Worm (Caenorhabditis elegans) whole organism, young adult: ENCODE data around the gene K11H12.1.
A peak's percentile ranks its signal among the peaks of the same experiment; 100 is the strongest.

ENCODE experiments used
- B0261.1 ChIP-seq: sonication (generic microtip); optimal IDR thresholded peaks from 2 replicates; lab custom pipeline; 2016; ENCODE audit warnings: mild to moderate bottlenecking, missing genetic modification characterization, moderate library complexity, missing compliant biosample characterization
- C17E4.6 ChIP-seq: fragments of 200-800 bp; sonication (Bioruptor generic); IDR thresholded peaks from 2 replicates; pipeline ENCODE4 v1.3.6; 2022; ENCODE audit warnings: missing genetic modification reagents, missing genetic modification characterization, missing compliant biosample characterization
- F23B12.7 ChIP-seq: sonication (generic microtip); optimal IDR thresholded peaks from 2 replicates; lab custom pipeline; 2017; ENCODE audit warnings: missing genetic modification characterization, mild to moderate bottlenecking, missing compliant biosample characterization, antibody characterized with exemption, moderate library complexity; ENCODE audit not compliant: insufficient read depth
- F39B2.1 ChIP-seq: fragments of 200-800 bp; sonication (Bioruptor generic); IDR thresholded peaks from 2 replicates; pipeline ENCODE4 v1.3.6; 2022; ENCODE audit warnings: missing genetic modification reagents, missing genetic modification characterization, missing compliant biosample characterization
- F49E8.2 ChIP-seq: sonication (generic microtip); optimal IDR thresholded peaks from 3 replicates; lab custom pipeline; 2017; ENCODE audit warnings: missing genetic modification characterization, mild to moderate bottlenecking, missing compliant biosample characterization, antibody characterized with exemption, moderate library complexity; ENCODE audit not compliant: insufficient read depth
- F55B11.4 ChIP-seq: sonication (generic microtip); optimal IDR thresholded peaks from 2 replicates; lab custom pipeline; 2016; ENCODE audit warnings: missing compliant biosample characterization, missing genetic modification characterization, borderline replicate concordance; ENCODE audit not compliant: insufficient read depth
- F57A8.1 ChIP-seq: fragments of 200-800 bp; sonication (Bioruptor generic); optimal IDR thresholded peaks from 2 replicates; lab custom pipeline; 2018; ENCODE audit warnings: mild to moderate bottlenecking, missing genetic modification characterization, moderate library complexity, missing compliant biosample characterization
- K11D2.4 ChIP-seq: fragments of 200-800 bp; sonication (Bioruptor generic); IDR thresholded peaks from 2 replicates; pipeline ENCODE4 v1.3.6; 2022; ENCODE audit warnings: missing genetic modification reagents, missing genetic modification characterization, missing compliant biosample characterization
- K12H6.12 ChIP-seq: fragments of 200-800 bp; sonication (Bioruptor generic); optimal IDR thresholded peaks from 2 replicates; lab custom pipeline; 2018; ENCODE audit warnings: mild to moderate bottlenecking, missing genetic modification characterization, missing compliant biosample characterization
- T07F8.4 ChIP-seq: sonication (generic microtip); optimal IDR thresholded peaks from 2 replicates; lab custom pipeline; 2016; ENCODE audit warnings: mild to moderate bottlenecking, missing genetic modification characterization, moderate library complexity, missing compliant biosample characterization
- Y53G8AR.9 ChIP-seq: fragments of 200-800 bp; sonication (Bioruptor generic); conservative IDR thresholded peaks from 2 replicates; pipeline ENCODE4 v1.3.6; 2022; ENCODE audit warnings: missing genetic modification reagents, missing genetic modification characterization, missing compliant biosample characterization
- Y79H2A.3 ChIP-seq: fragments of 200-800 bp; sonication (Bioruptor generic); conservative IDR thresholded peaks from 2 replicates; pipeline ENCODE4 v1.3.6; 2022; ENCODE audit warnings: missing genetic modification reagents, missing genetic modification characterization, missing compliant biosample characterization
- attf-3 ChIP-seq: fragments of 200-800 bp; sonication (Bioruptor generic); conservative IDR thresholded peaks from 2 replicates; pipeline ENCODE4 v1.3.6; 2022; ENCODE audit warnings: missing genetic modification reagents, missing genetic modification characterization, missing compliant biosample characterization
- attf-6 ChIP-seq: fragments of 200-800 bp; sonication (Bioruptor generic); IDR thresholded peaks from 2 replicates; pipeline ENCODE4 v1.3.6; 2022; ENCODE audit warnings: missing genetic modification reagents, missing genetic modification characterization, missing compliant biosample characterization
- ceh-27 ChIP-seq: fragments of 200-800 bp; sonication (Bioruptor generic); optimal IDR thresholded peaks from 2 replicates; lab custom pipeline; 2018; ENCODE audit warnings: mild to moderate bottlenecking, missing genetic modification characterization, moderate library complexity, missing compliant biosample characterization
- ceh-58 ChIP-seq: fragments of 200-800 bp; sonication (Bioruptor generic); IDR thresholded peaks from 2 replicates; pipeline ENCODE4 v1.3.6; 2022; ENCODE audit warnings: missing genetic modification characterization, missing compliant biosample characterization
- ceh-79 ChIP-seq: sonication (generic microtip); optimal IDR thresholded peaks from 2 replicates; lab custom pipeline; 2017; ENCODE audit warnings: mild to moderate bottlenecking, missing genetic modification characterization, missing compliant biosample characterization
- ceh-91 ChIP-seq: fragments of 200-800 bp; sonication (Bioruptor generic); IDR thresholded peaks from 2 replicates; pipeline ENCODE4 v1.3.6; 2022; ENCODE audit warnings: missing genetic modification reagents, missing genetic modification characterization, missing compliant biosample characterization
- dpff-1 ChIP-seq: sonication (generic microtip); optimal IDR thresholded peaks from 2 replicates; lab custom pipeline; 2017; ENCODE audit warnings: mild to moderate bottlenecking, missing genetic modification characterization, missing compliant biosample characterization
- egrh-3 ChIP-seq: fragments of 200-800 bp; sonication (Bioruptor generic); IDR thresholded peaks from 2 replicates; pipeline ENCODE4 v1.3.6; 2022; ENCODE audit warnings: missing genetic modification reagents, missing genetic modification characterization, missing compliant biosample characterization
- ekl-4 ChIP-seq: fragments of 200-800 bp; sonication (Bioruptor generic); IDR thresholded peaks from 2 replicates; pipeline ENCODE4 v1.3.6; 2022; ENCODE audit warnings: missing genetic modification reagents, missing genetic modification characterization, missing compliant biosample characterization
- ets-4 ChIP-seq: fragments of 200-800 bp; sonication (Bioruptor generic); optimal IDR thresholded peaks from 2 replicates; lab custom pipeline; 2018; ENCODE audit warnings: mild to moderate bottlenecking, missing genetic modification characterization, missing compliant biosample characterization
- fkh-3 ChIP-seq: sonication (generic microtip); optimal IDR thresholded peaks from 2 replicates; lab custom pipeline; 2016; ENCODE audit warnings: mild to moderate bottlenecking, missing genetic modification characterization, missing compliant biosample characterization
- gei-17 ChIP-seq: fragments of 200-800 bp; sonication (Bioruptor generic); optimal IDR thresholded peaks from 2 replicates; lab custom pipeline; 2018; ENCODE audit warnings: mild to moderate bottlenecking, missing genetic modification characterization, missing compliant biosample characterization
- hmg-20 ChIP-seq: fragments of 200-800 bp; sonication (Bioruptor generic); IDR thresholded peaks from 2 replicates; pipeline ENCODE4 v1.3.6; 2022; ENCODE audit warnings: missing genetic modification reagents, missing genetic modification characterization, missing compliant biosample characterization
- hsf-1 ChIP-seq: fragments of 200-800 bp; sonication (Bioruptor generic); IDR thresholded peaks from 2 replicates; pipeline ENCODE4 v1.3.6; 2022; ENCODE audit warnings: missing genetic modification reagents, missing genetic modification characterization, missing compliant biosample characterization
- lag-1 ChIP-seq: fragments of 200-800 bp; sonication (Bioruptor generic); IDR thresholded peaks from 2 replicates; pipeline ENCODE4 v1.3.6; 2022; ENCODE audit warnings: missing genetic modification reagents, missing genetic modification characterization, missing compliant biosample characterization
- let-526 ChIP-seq: fragments of 200-800 bp; sonication (Bioruptor generic); IDR thresholded peaks from 2 replicates; pipeline ENCODE4 v1.3.6; 2022; ENCODE audit warnings: missing genetic modification reagents, missing genetic modification characterization, missing compliant biosample characterization
- lin-54 ChIP-seq: fragments of 200-800 bp; sonication (Bioruptor generic); optimal IDR thresholded peaks from 2 replicates; lab custom pipeline; 2018; ENCODE audit warnings: mild to moderate bottlenecking, missing genetic modification characterization, missing compliant biosample characterization
- lir-1 ChIP-seq: fragments of 200-800 bp; sonication (Bioruptor generic); conservative IDR thresholded peaks from 2 replicates; pipeline ENCODE4 v1.3.6; 2022; ENCODE audit warnings: missing genetic modification reagents, missing genetic modification characterization, missing compliant biosample characterization
- lsy-27 ChIP-seq: sonication (generic microtip); optimal IDR thresholded peaks from 2 replicates; lab custom pipeline; 2017; ENCODE audit warnings: missing genetic modification characterization, mild to moderate bottlenecking, missing compliant biosample characterization, antibody characterized with exemption, missing genotype, borderline replicate concordance; ENCODE audit not compliant: insufficient read depth
- madf-3 ChIP-seq: fragments of 200-800 bp; sonication (Bioruptor generic); IDR thresholded peaks from 2 replicates; pipeline ENCODE4 v1.3.6; 2022; ENCODE audit warnings: missing genetic modification reagents, missing genetic modification characterization, missing compliant biosample characterization
- madf-8 ChIP-seq: fragments of 200-800 bp; sonication (Bioruptor generic); conservative IDR thresholded peaks from 2 replicates; pipeline ENCODE4 v1.3.6; 2022; ENCODE audit warnings: missing genetic modification reagents, missing genetic modification characterization, missing compliant biosample characterization
- mes-4 ChIP-seq: sonication (generic microtip); optimal IDR thresholded peaks from 2 replicates; lab custom pipeline; 2016; ENCODE audit warnings: missing genotype, missing genetic modification characterization, missing compliant biosample characterization
- nhr-179 ChIP-seq: sonication (generic microtip); optimal IDR thresholded peaks from 2 replicates; lab custom pipeline; 2016; ENCODE audit warnings: mild to moderate bottlenecking, missing genetic modification characterization, missing compliant biosample characterization
- nhr-27 ChIP-seq: fragments of 200-800 bp; sonication (Bioruptor generic); optimal IDR thresholded peaks from 2 replicates; lab custom pipeline; 2018; ENCODE audit warnings: mild to moderate bottlenecking, missing genetic modification characterization, moderate library complexity, missing compliant biosample characterization
- nhr-80 ChIP-seq: sonication (generic microtip); optimal IDR thresholded peaks from 2 replicates; lab custom pipeline; 2016; ENCODE audit warnings: missing genetic modification characterization, missing compliant biosample characterization
- sdz-38 ChIP-seq: sonication (generic microtip); optimal IDR thresholded peaks from 2 replicates; lab custom pipeline; 2016; ENCODE audit warnings: missing genotype, missing genetic modification characterization, missing compliant biosample characterization
- snpc-3.4 ChIP-seq: sonication (generic microtip); optimal IDR thresholded peaks from 2 replicates; lab custom pipeline; 2017; ENCODE audit warnings: missing genetic modification characterization, mild to moderate bottlenecking, missing compliant biosample characterization, antibody characterized with exemption, moderate library complexity, missing genotype, missing genetic modification reagents
- somi-1 ChIP-seq: fragments of 200-800 bp; sonication (Bioruptor generic); optimal IDR thresholded peaks from 2 replicates; lab custom pipeline; 2018; ENCODE audit warnings: mild to moderate bottlenecking, missing genetic modification characterization, missing compliant biosample characterization
- tbp1 ChIP-seq: fragments of 200-800 bp; sonication (Bioruptor generic); optimal IDR thresholded peaks from 2 replicates; lab custom pipeline; 2018; ENCODE audit warnings: mild to moderate bottlenecking, missing genetic modification characterization, missing compliant biosample characterization
- tlf-1 ChIP-seq: fragments of 200-800 bp; sonication (Bioruptor generic); optimal IDR thresholded peaks from 2 replicates; lab custom pipeline; 2018; ENCODE audit warnings: mild to moderate bottlenecking, missing genetic modification characterization, missing compliant biosample characterization
- unc-130 ChIP-seq: sonication (generic microtip); optimal IDR thresholded peaks from 2 replicates; lab custom pipeline; 2016; ENCODE audit warnings: missing genetic modification reagents, missing genetic modification characterization, missing compliant biosample characterization
- xnd-1 ChIP-seq: sonication (generic microtip); optimal IDR thresholded peaks from 2 replicates; lab custom pipeline; 2016; ENCODE audit warnings: missing genotype, missing genetic modification reagents, missing genetic modification characterization, missing compliant biosample characterization
- zfh-2 ChIP-seq: fragments of 200-800 bp; sonication (Bioruptor generic); conservative IDR thresholded peaks from 2 replicates; pipeline ENCODE4 v1.3.6; 2022; ENCODE audit warnings: missing genetic modification reagents, missing genetic modification characterization, missing compliant biosample characterization
- zim-3 ChIP-seq: sonication (generic microtip); optimal IDR thresholded peaks from 2 replicates; lab custom pipeline; 2017; ENCODE audit warnings: mild to moderate bottlenecking, missing genetic modification characterization, moderate library complexity, missing compliant biosample characterization
- ztf-22 ChIP-seq: fragments of 200-800 bp; sonication (Bioruptor generic); optimal IDR thresholded peaks from 2 replicates; lab custom pipeline; 2018; ENCODE audit warnings: mild to moderate bottlenecking, missing genetic modification characterization, moderate library complexity, missing compliant biosample characterization

K11H12.1 gene

ce11 chrIV:653138-653848 lies at the start of gene K11H12.1 (continued):
- TF ChIP-seq ztf-22 (GFP tag; lab: Kevin White, UChicago) (no peak), ceh-91 (no peak), F23B12.7 (no peak), gei-17 (GFP tag; lab: Kevin White, UChicago) (no peak), F39B2.1 (peak; percentile 95), K12H6.12 (tag; lab: Kevin White, UChicago) (no peak), F49E8.2 (tag; lab: Kevin White, UChicago) (peak; percentile 82), sdz-38 (tag; lab: Kevin White, UChicago) (no peak), F55B11.4 (no peak), zfh-2 (GFP tag; lab: Robert Waterston, UW) (peak; percentile 60), fkh-3 (no peak), ceh-79 (tag; lab: Kevin White, UChicago) (no peak), Y79H2A.3 (GFP tag; lab: Robert Waterston, UW) (no peak), lag-1 (GFP tag; lab: Robert Waterston, UW) (no peak), lsy-27 (tag; lab: Kevin White, UChicago) (no peak), ekl-4 (GFP tag; lab: Robert Waterston, UW) (peak; percentile 92), attf-6 (GFP tag; lab: Robert Waterston, UW) (no peak; the same call in 1 of the 2 replicates), F57A8.1 (GFP tag; lab: Kevin White, UChicago) (no peak), tlf-1 (GFP tag; lab: Kevin White, UChicago) (peak; percentile 53), madf-3 (GFP tag; lab: Robert Waterston, UW) (peak; percentile 92), dpff-1 (tag; lab: Kevin White, UChicago) (no peak), lir-1 (GFP tag; lab: Robert Waterston, UW) (no peak), K11D2.4 (GFP tag; lab: Robert Waterston, UW) (no peak), nhr-179 (tag; lab: Kevin White, UChicago) (no peak), ets-4 (no peak), B0261.1 (tag; lab: Kevin White, UChicago) (peak; percentile 2), ceh-27 (GFP tag; lab: Kevin White, UChicago) (no peak), T07F8.4 (tag; lab: Kevin White, UChicago) (no peak), mes-4 (tag; lab: Kevin White, UChicago) (no peak), hsf-1 (GFP tag; lab: Robert Waterston, UW) (peak; percentile 78), nhr-80 (no peak), nhr-27 (tag; lab: Kevin White, UChicago) (no peak), hmg-20 (GFP tag; lab: Robert Waterston, UW) (peak; percentile 58; the same call in 1 of the 2 replicates), xnd-1 (tag; lab: Kevin White, UChicago) (peak; percentile 30), ceh-58 (no peak), egrh-3 (GFP tag; lab: Robert Waterston, UW) (no peak), unc-130 (GFP tag; lab: Kevin White, UChicago) (peak; percentile 26), Y53G8AR.9 (GFP tag; lab: Robert Waterston, UW) (peak; percentile 66; the same call in 1 of the 2 replicates), lin-54 (peak; percentile 65), C17E4.6 (GFP tag; lab: Robert Waterston, UW) (peak; percentile 68; the same call in 1 of the 2 replicates), somi-1 (GFP tag; lab: Kevin White, UChicago) (no peak), snpc-3.4 (tag; lab: Kevin White, UChicago) (peak; percentile 64), attf-3 (no peak), madf-8 (GFP tag; lab: Robert Waterston, UW) (no peak), zim-3 (tag; lab: Kevin White, UChicago) (peak; percentile 48), tbp1 (GFP tag; lab: Kevin White, UChicago) (peak; percentile 8), let-526 (GFP tag; lab: Robert Waterston, UW) (no peak)
